Fruit fly (Drosophila melanogaster) Kc167 (cell line): ENCODE data around the gene CG8236.

Source experiments
- Myc ChIP-seq: fragments of >200 bp; optimal IDR thresholded peaks from 2 replicates; lab custom pipeline; 2017; ENCODE audit warnings: missing external identifiers
- Sin3A ChIP-seq: fragments of >200 bp; optimal IDR thresholded peaks from 2 replicates; lab custom pipeline; 2018; ENCODE audit warnings: missing external identifiers
- insv ChIP-seq: fragments of >200 bp; optimal IDR thresholded peaks from 3 replicates; lab custom pipeline; 2018; ENCODE audit warnings: missing external identifiers
- psq ChIP-seq: fragments of >200 bp; optimal IDR thresholded peaks from 2 replicates; lab custom pipeline; 2017; ENCODE audit warnings: missing external identifiers
- ttk ChIP-seq: sonication (Bioruptor generic); optimal IDR thresholded peaks from 2 replicates; lab custom pipeline; 2017; ENCODE audit warnings: missing external identifiers

dm6 chr3R:8813164-8813629, 44.0 kb downstream of the CG8236 start, which contains the start of gene CG9837:
- TF ChIP-seq psq (lab: Kevin White, UChicago) (no peak), ttk (no peak), Sin3A (lab: Kevin White, UChicago) (no peak), Myc (lab: Kevin White, UChicago) (no peak), insv (lab: Kevin White, UChicago) (no peak)
